Fruit fly (Drosophila melanogaster): ENCODE data around the gene CG12985.
A peak's percentile ranks its signal among the peaks of the same experiment; 100 is the strongest.

Gene CG12985

dm6 chrX:17875695-17876094 lies 7.8 kb upstream of the CG12985 start:
- no peak for TF ChIP-seq CG10431 (GFP tag; optimal IDR thresholded peaks at IDR 0.05)
- 0 out of 3 replicates have a peak, but pooled peaks have one; percentile 15 for TF ChIP-seq CG11695 (GFP tag; IDR thresholded peaks at IDR 0.05)
- TF ChIP-seq sens (GFP tag) = peak; percentile 52
- TF ChIP-seq CG12744 (GFP tag; optimal IDR thresholded peaks at IDR 0.05) = no peak
- TF ChIP-seq CG2712 (tag; optimal IDR thresholded peaks at IDR 0.05) = no peak

- no peak for TF ChIP-seq cwo (GFP tag; optimal IDR thresholded peaks at IDR 0.05)
- no peak for TF ChIP-seq CG6791 (GFP tag; IDR thresholded peaks at IDR 0.05; ENCODE audit: partially characterized antibody)
- no peak for TF ChIP-seq shn (GFP tag; optimal IDR thresholded peaks at IDR 0.05)
- no peak for TF ChIP-seq CG18476 (GFP tag; optimal IDR thresholded peaks at IDR 0.05)
- no peak for TF ChIP-seq Abd-B (GFP tag; optimal IDR thresholded peaks at IDR 0.05)
- no peak for TF ChIP-seq gce (GFP tag; IDR thresholded peaks at IDR 0.05)
- no peak for TF ChIP-seq CG1233 (GFP tag; optimal IDR thresholded peaks at IDR 0.05)
- TF ChIP-seq CG17361 (GFP tag; IDR thresholded peaks at IDR 0.05) = no peak
- TF ChIP-seq zf30C (GFP tag; optimal IDR thresholded peaks at IDR 0.05) = no peak
- TF ChIP-seq CG1603 (tag; optimal IDR thresholded peaks at IDR 0.05) = no peak
- no peak for TF ChIP-seq Taf1 (GFP tag; IDR thresholded peaks at IDR 0.05)
- no peak for TF ChIP-seq grn (GFP tag; optimal IDR thresholded peaks at IDR 0.05)
- no peak for TF ChIP-seq cg (GFP tag; optimal IDR thresholded peaks at IDR 0.05)
- no peak for TF ChIP-seq unc-4 (GFP tag; IDR thresholded peaks at IDR 0.05; ENCODE audit: partially characterized antibody)
- TF ChIP-seq CG9437 (GFP tag; optimal IDR thresholded peaks at IDR 0.05) = no peak
- no peak for TF ChIP-seq slou (GFP tag; optimal IDR thresholded peaks at IDR 0.05)
These were observed 7.0 kb upstream of the CG12985 start for dm6 chrX:17876518-17876917.

DNA sequence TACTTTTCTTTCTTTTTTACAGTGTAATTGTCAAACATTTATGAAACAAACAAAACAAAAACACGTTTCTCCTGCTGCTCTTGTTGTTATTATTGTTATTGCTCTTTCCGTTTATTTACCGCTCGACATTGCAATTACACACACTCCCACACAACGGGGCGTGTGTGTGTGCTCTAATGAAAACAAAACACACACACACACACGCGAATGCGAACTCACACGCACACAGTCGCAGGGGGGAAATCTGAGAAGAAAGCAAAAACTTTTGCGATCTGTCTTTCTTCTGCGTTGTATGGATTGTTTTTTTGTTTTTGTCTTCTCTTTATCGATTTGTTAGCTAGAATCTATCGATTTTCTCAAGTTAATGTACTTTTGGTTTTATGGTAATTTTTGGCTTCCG lies 5.5 kb upstream of the CG12985 start:
- TF ChIP-seq C15 (GFP tag; IDR thresholded peaks at IDR 0.05) (no peak), cg (GFP tag; optimal IDR thresholded peaks at IDR 0.05) (peak; percentile 36), ATbp (GFP tag; optimal IDR thresholded peaks at IDR 0.05) (no peak), CG16813 (GFP tag; IDR thresholded peaks at IDR 0.05; ENCODE audit: partially characterized antibody) (no peak), CG18011 (GFP tag; optimal IDR thresholded peaks at IDR 0.05) (no peak), Lim3 (GFP tag; IDR thresholded peaks at IDR 0.05) (no peak), eve (GFP tag; optimal IDR thresholded peaks at IDR 0.05) (peak in 1 of 2 experiments; percentile 13), org-1 (GFP tag; optimal IDR thresholded peaks at IDR 0.05) (no peak), CG8089 (GFP tag; optimal IDR thresholded peaks at IDR 0.05) (no peak), CG8765 (GFP tag; IDR thresholded peaks at IDR 0.05) (no peak), bbx (GFP tag; IDR thresholded peaks at IDR 0.05; ENCODE audit: partially characterized antibody) (no peak), tin (GFP tag; optimal IDR thresholded peaks at IDR 0.05) (no peak), CG4854 (GFP tag; optimal IDR thresholded peaks at IDR 0.05) (no peak), Max (GFP tag; optimal IDR thresholded peaks at IDR 0.05) (no peak), CG10565 (GFP tag; optimal IDR thresholded peaks at IDR 0.05) (no peak), nerfin-2 (GFP tag; IDR thresholded peaks at IDR 0.05; ENCODE audit: partially characterized antibody) (no peak), CG10274 (GFP tag; optimal IDR thresholded peaks at IDR 0.05) (no peak), chinmo (GFP tag; IDR thresholded peaks at IDR 0.05; ENCODE audit: partially characterized antibody) (0 out of 4 replicates have a peak, but pooled peaks have one; percentile 53), tll (GFP tag; optimal IDR thresholded peaks at IDR 0.05) (no peak), cwo (GFP tag; optimal IDR thresholded peaks at IDR 0.05) (no peak), Oaz (GFP tag; IDR thresholded peaks at IDR 0.05) (no peak), chif (GFP tag; optimal IDR thresholded peaks at IDR 0.05) (no peak), CG6654 (GFP tag; optimal IDR thresholded peaks at IDR 0.05) (no peak)

Data from whole organism, embryonic.